Worm (Caenorhabditis elegans) whole organism, mixed stage, embryonic: ENCODE measurements around the gene C12D5.9.

ENCODE experiments used
- M03D4.4 ChIP-seq: sonication (generic microtip); optimal IDR thresholded peaks from 2 replicates; lab custom pipeline; 2017; ENCODE audit warnings: mild to moderate bottlenecking, missing genetic modification characterization, missing compliant biosample characterization
- flh-1 ChIP-seq: fragments of 200-800 bp; sonication (Bioruptor generic); optimal IDR thresholded peaks from 2 replicates; lab custom pipeline; 2018; ENCODE audit warnings: mild to moderate bottlenecking, missing genetic modification characterization, moderate library complexity, missing compliant biosample characterization
- lin-32 ChIP-seq: fragments of 200-800 bp; sonication (Bioruptor generic); optimal IDR thresholded peaks from 2 replicates; lab custom pipeline; 2018; ENCODE audit warnings: mild to moderate bottlenecking, missing genetic modification characterization, missing compliant biosample characterization
- snpc-4 ChIP-seq: fragments of 150-350 bp; optimal IDR thresholded peaks from 2 replicates; lab custom pipeline; 2014; ENCODE audit warnings: missing biosample characterization, missing genetic modification characterization

ce11 chrV:7689888-7690287 lies at the start of gene C12D5.9:
- no peak for TF ChIP-seq M03D4.4
- TF ChIP-seq lin-32, result no peak
- TF ChIP-seq snpc-4 (tag; lab: Kevin White, UChicago), result no peak
- no peak for TF ChIP-seq flh-1 (GFP tag; lab: Kevin White, UChicago)
